Fruit fly (Drosophila melanogaster) whole organism, embryonic: Measurements from ENCODE around the gene ocn.

Experiments
- BEAF-32 ChIP-seq: fragments of 200-800 bp; sonication (Bioruptor generic); optimal IDR thresholded peaks from 3 replicates; lab custom pipeline; 2017; ENCODE audit warnings: missing biosample characterization, missing genetic modification characterization, mild to moderate bottlenecking, moderate library complexity, missing genetic modification reagents
- Bgb ChIP-seq: fragments of 200-800 bp; sonication (Bioruptor generic); IDR thresholded peaks from 2 replicates; pipeline ENCODE4 v1.3.6; 2022; ENCODE audit warnings: missing biosample characterization, missing genetic modification characterization; ENCODE audit not compliant: partially characterized antibody
- CG10462 ChIP-seq: fragments of 200-800 bp; sonication (Bioruptor generic); optimal IDR thresholded peaks from 2 replicates; lab custom pipeline; 2016; ENCODE audit warnings: missing biosample characterization, missing genetic modification characterization
- CG10654 ChIP-seq: fragments of 200-800 bp; sonication (Bioruptor generic); optimal IDR thresholded peaks from 2 replicates; lab custom pipeline; 2016; ENCODE audit warnings: missing biosample characterization, missing genetic modification characterization
- CG12299 ChIP-seq: fragments of 200-800 bp; sonication (Bioruptor generic); optimal IDR thresholded peaks from 2 replicates; lab custom pipeline; 2018; ENCODE audit warnings: missing biosample characterization, mild to moderate bottlenecking, missing genetic modification characterization
- CG1233 ChIP-seq: fragments of 200-800 bp; sonication (Bioruptor generic); optimal IDR thresholded peaks from 4 replicates; lab custom pipeline; 2018; ENCODE audit warnings: missing biosample characterization, mild to moderate bottlenecking, missing genetic modification characterization
- CG15601 ChIP-seq: fragments of 200-800 bp; sonication (Bioruptor generic); optimal IDR thresholded peaks from 3 replicates; lab custom pipeline; 2019; ENCODE audit warnings: missing biosample characterization, mild to moderate bottlenecking, missing genetic modification characterization, moderate library complexity
- CG1603 ChIP-seq: fragments of 200-800 bp; sonication (Bioruptor generic); optimal IDR thresholded peaks from 2 replicates; lab custom pipeline; 2019; ENCODE audit warnings: missing biosample characterization, mild to moderate bottlenecking, missing genetic modification characterization, moderate library complexity
- CG17186 ChIP-seq: fragments of 200-800 bp; sonication (Bioruptor generic); optimal IDR thresholded peaks from 3 replicates; lab custom pipeline; 2017; ENCODE audit warnings: missing biosample characterization, missing genetic modification reagents, missing genetic modification characterization
- CG1832 ChIP-seq: fragments of 200-800 bp; sonication (Bioruptor generic); optimal IDR thresholded peaks from 2 replicates; lab custom pipeline; 2017; ENCODE audit warnings: missing biosample characterization, mild to moderate bottlenecking, missing genetic modification characterization, inconsistent platforms
- CG32767 ChIP-seq: fragments of 200-800 bp; sonication (Bioruptor generic); IDR thresholded peaks from 2 replicates; pipeline ENCODE4 v1.3.6; 2022; ENCODE audit warnings: missing biosample characterization, missing genetic modification characterization
- CG4328 ChIP-seq: fragments of 200-800 bp; sonication (Bioruptor generic); optimal IDR thresholded peaks from 3 replicates; lab custom pipeline; 2017; ENCODE audit warnings: missing biosample characterization, missing genetic modification reagents, missing genetic modification characterization
- CG9797 ChIP-seq: fragments of 200-800 bp; sonication (Bioruptor generic); optimal IDR thresholded peaks from 3 replicates; lab custom pipeline; 2018; ENCODE audit warnings: missing biosample characterization, mild to moderate bottlenecking, missing genetic modification characterization
- CG9876 ChIP-seq: fragments of 200-800 bp; sonication (Bioruptor generic); optimal IDR thresholded peaks from 2 replicates; lab custom pipeline; 2016; ENCODE audit warnings: missing biosample characterization, missing genetic modification characterization
- Camta ChIP-seq: fragments of 200-800 bp; sonication (Bioruptor generic); optimal IDR thresholded peaks from 2 replicates; lab custom pipeline; 2016; ENCODE audit warnings: missing biosample characterization, missing genetic modification characterization
- CoRest ChIP-seq: fragments of 200-800 bp; sonication (Bioruptor generic); optimal IDR thresholded peaks from 3 replicates; lab custom pipeline; 2018; ENCODE audit warnings: missing biosample characterization, mild to moderate bottlenecking, missing genetic modification characterization, moderate library complexity
- Dll ChIP-seq: fragments of 200-800 bp; sonication (Bioruptor generic); IDR thresholded peaks from 4 replicates; pipeline ENCODE4 v1.3.6; 2022; ENCODE audit warnings: missing biosample characterization, missing genetic modification characterization; ENCODE audit not compliant: partially characterized antibody
- E2f2 ChIP-seq: fragments of 200-800 bp; sonication (Bioruptor generic); IDR thresholded peaks from 2 replicates; pipeline ENCODE4 v1.3.6; 2022; ENCODE audit warnings: missing biosample characterization, missing genetic modification characterization
- Elba2 ChIP-seq: fragments of 200-800 bp; sonication (Bioruptor generic); optimal IDR thresholded peaks from 3 replicates; lab custom pipeline; 2016; ENCODE audit warnings: missing biosample characterization, missing genetic modification characterization
- Fer1 ChIP-seq: fragments of 200-800 bp; sonication (Bioruptor generic); optimal IDR thresholded peaks from 2 replicates; lab custom pipeline; 2017; ENCODE audit warnings: missing biosample characterization, mild to moderate bottlenecking, missing genetic modification characterization
- MESR4 ChIP-seq: fragments of 200-800 bp; sonication (Bioruptor generic); optimal IDR thresholded peaks from 2 replicates; lab custom pipeline; 2018; ENCODE audit warnings: missing biosample characterization, mild to moderate bottlenecking, missing genetic modification characterization, moderate library complexity
- Meics ChIP-seq: fragments of 200-800 bp; sonication (Bioruptor generic); optimal IDR thresholded peaks from 2 replicates; lab custom pipeline; 2017; ENCODE audit warnings: missing biosample characterization, mild to moderate bottlenecking, missing genetic modification characterization
- Myb ChIP-seq: fragments of 200-800 bp; sonication (Bioruptor generic); optimal IDR thresholded peaks from 2 replicates; lab custom pipeline; 2016; ENCODE audit warnings: missing biosample characterization, missing genetic modification characterization
- Scr ChIP-seq: fragments of 200-800 bp; sonication (Bioruptor generic); IDR thresholded peaks from 2 replicates; pipeline ENCODE4 v1.3.6; 2022; ENCODE audit warnings: missing biosample characterization, missing genetic modification characterization; ENCODE audit not compliant: partially characterized antibody
- Sin3A ChIP-seq: fragments of >200 bp; optimal IDR thresholded peaks from 2 replicates; lab custom pipeline; 2018
- Sox100B ChIP-seq: fragments of 200-800 bp; sonication (Bioruptor generic); optimal IDR thresholded peaks from 3 replicates; lab custom pipeline; 2018; ENCODE audit warnings: missing biosample characterization, mild to moderate bottlenecking, missing genetic modification characterization
- YL-1 ChIP-seq: fragments of 200-800 bp; sonication (Bioruptor generic); optimal IDR thresholded peaks from 3 replicates; lab custom pipeline; 2017; ENCODE audit warnings: missing biosample characterization, mild to moderate bottlenecking, missing genetic modification characterization
- cas ChIP-seq: fragments of 200-800 bp; sonication (Bioruptor generic); IDR thresholded peaks from 2 replicates; pipeline ENCODE4 v1.3.6; 2022; ENCODE audit warnings: missing biosample characterization, missing genetic modification characterization
- chinmo ChIP-seq: fragments of 200-800 bp; sonication (Bioruptor generic); IDR thresholded peaks from 4 replicates; pipeline ENCODE4 v1.3.6; 2022; ENCODE audit warnings: missing biosample characterization, missing genetic modification characterization; ENCODE audit not compliant: partially characterized antibody
- crp ChIP-seq, 2 experiments: fragments of 200-800 bp; sonication (Bioruptor generic); optimal IDR thresholded peaks; 2 replicates in 1 of 2; 3 replicates in 1 of 2; lab custom pipeline; 2017; ENCODE audit warnings: missing biosample characterization in 2 of 2, missing genetic modification characterization in 2 of 2, mild to moderate bottlenecking in 1 of 2, moderate library complexity in 1 of 2
- disco-r ChIP-seq: fragments of 200-800 bp; sonication (Bioruptor generic); optimal IDR thresholded peaks from 2 replicates; lab custom pipeline; 2016; ENCODE audit warnings: missing biosample characterization, missing genetic modification characterization
- fu2 ChIP-seq: fragments of 200-800 bp; sonication (Bioruptor generic); optimal IDR thresholded peaks from 2 replicates; lab custom pipeline; 2016; ENCODE audit warnings: missing biosample characterization, missing genetic modification characterization
- gfzf ChIP-seq: fragments of 200-800 bp; sonication (Bioruptor generic); optimal IDR thresholded peaks from 2 replicates; lab custom pipeline; 2016; ENCODE audit warnings: missing biosample characterization, mild to moderate bottlenecking, missing genetic modification characterization, moderate library complexity
- gsb ChIP-seq: fragments of 200-800 bp; sonication (Bioruptor generic); IDR thresholded peaks from 2 replicates; pipeline ENCODE4 v1.3.6; 2022; ENCODE audit warnings: missing biosample characterization, missing genetic modification characterization
- ham ChIP-seq: fragments of 200-800 bp; sonication (Bioruptor generic); IDR thresholded peaks from 2 replicates; pipeline ENCODE4 v1.3.6; 2022; ENCODE audit warnings: missing biosample characterization, missing genetic modification characterization
- insv ChIP-seq, 2 experiments: fragments of 200-800 bp; sonication (Bioruptor generic); optimal IDR thresholded peaks; 3 replicates each; lab custom pipeline; 2016 to 2018; ENCODE audit warnings: missing biosample characterization in 2 of 2, missing genetic modification characterization in 2 of 2
- kah ChIP-seq: fragments of 200-800 bp; sonication (Bioruptor generic); optimal IDR thresholded peaks from 2 replicates; lab custom pipeline; 2018; ENCODE audit warnings: missing biosample characterization, mild to moderate bottlenecking, missing genetic modification characterization
- nmo ChIP-seq: fragments of 200-800 bp; sonication (Bioruptor generic); optimal IDR thresholded peaks from 2 replicates; lab custom pipeline; 2018; ENCODE audit warnings: missing biosample characterization, mild to moderate bottlenecking, missing genetic modification characterization, moderate library complexity
- onecut ChIP-seq: fragments of 200-800 bp; sonication (Bioruptor generic); IDR thresholded peaks from 2 replicates; pipeline ENCODE4 v1.3.6; 2022; ENCODE audit warnings: missing biosample characterization, missing genetic modification characterization
- phol ChIP-seq: fragments of 200-800 bp; sonication (Bioruptor generic); optimal IDR thresholded peaks from 3 replicates; lab custom pipeline; 2018; ENCODE audit warnings: missing biosample characterization, mild to moderate bottlenecking, missing genetic modification characterization, moderate library complexity
- pros ChIP-seq: fragments of 200-800 bp; sonication (Bioruptor generic); optimal IDR thresholded peaks from 3 replicates; lab custom pipeline; 2019; ENCODE audit warnings: missing biosample characterization, mild to moderate bottlenecking, missing genetic modification characterization, moderate library complexity
- pzg ChIP-seq: fragments of 200-800 bp; sonication (Bioruptor generic); optimal IDR thresholded peaks from 3 replicates; lab custom pipeline; 2018; ENCODE audit warnings: missing biosample characterization, mild to moderate bottlenecking, missing genetic modification characterization, moderate library complexity
- repo ChIP-seq: fragments of 200-800 bp; sonication (Bioruptor generic); optimal IDR thresholded peaks from 2 replicates; lab custom pipeline; 2016; ENCODE audit warnings: missing biosample characterization, missing genetic modification characterization
- rib ChIP-seq: fragments of 200-800 bp; sonication (Bioruptor generic); IDR thresholded peaks from 2 replicates; pipeline ENCODE4 v1.3.6; 2022; ENCODE audit warnings: missing biosample characterization, missing genetic modification characterization
- slbo ChIP-seq: fragments of 200-800 bp; sonication (Bioruptor generic); IDR thresholded peaks from 2 replicates; pipeline ENCODE4 v1.3.6; 2022; ENCODE audit warnings: missing biosample characterization, missing genetic modification characterization
- trem ChIP-seq: fragments of 200-800 bp; optimal IDR thresholded peaks from 3 replicates; lab custom pipeline; 2019; ENCODE audit warnings: missing biosample characterization, mild to moderate bottlenecking, missing genetic modification characterization, moderate library complexity
- zen ChIP-seq: fragments of 200-800 bp; sonication (Bioruptor generic); optimal IDR thresholded peaks from 3 replicates; lab custom pipeline; 2018; ENCODE audit warnings: missing biosample characterization, mild to moderate bottlenecking, missing genetic modification characterization, moderate library complexity
- zen2 ChIP-seq: fragments of 200-800 bp; sonication (Bioruptor generic); IDR thresholded peaks from 3 replicates; pipeline ENCODE4 v1.3.6; 2022; ENCODE audit warnings: missing biosample characterization, missing genetic modification characterization; ENCODE audit not compliant: partially characterized antibody
- zf30C ChIP-seq: fragments of 200-800 bp; sonication (Bioruptor generic); optimal IDR thresholded peaks from 3 replicates; lab custom pipeline; 2018; ENCODE audit warnings: missing biosample characterization, mild to moderate bottlenecking, missing genetic modification characterization

Gene ocn

dm6 chr3R:30004648-30005047 lies 32.9 kb downstream of the ocn start, which contains the start of the genes Nlp and Nph (continued):
- TF ChIP-seq Scr (GFP tag; lab: Robert Waterston, UW), result peak; percentile 90
- peak; percentile 67 for TF ChIP-seq nmo (GFP tag; lab: Kevin White, UChicago)
- TF ChIP-seq CG17186 (GFP tag; lab: Kevin White, UChicago), result peak; percentile 80

dm6 chr3R:30000286-30000685 lies 37.2 kb downstream of the ocn start, which contains the start of gene Tace:
Gene Tace, plus strand, starts transcription at chr3R:30000530.
- TF ChIP-seq CG1832 (GFP tag; lab: Kevin White, UChicago) (no peak), ham (GFP tag; lab: Robert Waterston, UW) (no peak), zen2 (GFP tag; lab: Robert Waterston, UW) (no peak), CoRest (tag; lab: Kevin White, UChicago) (no peak), Elba2 (GFP tag; lab: Kevin White, UChicago) (peak; percentile 85), YL-1 (GFP tag; lab: Kevin White, UChicago) (peak; percentile 5), kah (GFP tag; lab: Kevin White, UChicago) (no peak), slbo (no peak), rib (GFP tag; lab: Robert Waterston, UW) (no peak), Sin3A (no peak), disco-r (GFP tag; lab: Kevin White, UChicago) (no peak), E2f2 (GFP tag; lab: Robert Waterston, UW) (peak; percentile 68), CG1603 (tag; lab: Kevin White, UChicago) (peak; percentile 16), chinmo (GFP tag; lab: Robert Waterston, UW) (0 out of 4 replicates have a peak, but pooled peaks have one; percentile 20), Camta (no peak), crp (GFP tag; optimal IDR thresholded peaks at IDR 0.05; lab: Kevin White, UChicago) (peak in 1 of 2 experiments; percentile 36), CG10654 (GFP tag; lab: Kevin White, UChicago) (no peak), zf30C (GFP tag; lab: Kevin White, UChicago) (peak; percentile 7), CG1233 (GFP tag; lab: Kevin White, UChicago) (no peak), Dll (GFP tag; lab: Robert Waterston, UW) (no peak), CG10462 (GFP tag; lab: Kevin White, UChicago) (peak; percentile 95), Meics (no peak), CG32767 (no peak), MESR4 (GFP tag; lab: Kevin White, UChicago) (peak; percentile 39), insv (GFP tag; optimal IDR thresholded peaks at IDR 0.05; lab: Kevin White, UChicago) (peak in 1 of 2 experiments; percentile 96), fu2 (GFP tag; lab: Kevin White, UChicago) (no peak), BEAF-32 (peak; percentile 7), CG12299 (no peak), pzg (GFP tag; lab: Kevin White, UChicago) (peak; percentile 44), Fer1 (GFP tag; lab: Kevin White, UChicago) (no peak), onecut (GFP tag; lab: Robert Waterston, UW) (peak; percentile 100), CG15601 (no peak), cas (GFP tag; lab: Robert Waterston, UW) (no peak), zen (peak; percentile 48), phol (tag; lab: Kevin White, UChicago) (no peak), CG4328 (GFP tag; lab: Kevin White, UChicago) (no peak), trem (tag; lab: Kevin White, UChicago) (peak; percentile 31), CG9876 (no peak), Bgb (GFP tag; lab: Robert Waterston, UW) (no peak), CG9797 (GFP tag; lab: Kevin White, UChicago) (peak; percentile 15), Myb (GFP tag; lab: Kevin White, UChicago) (peak; percentile 76), gsb (GFP tag; lab: Robert Waterston, UW) (no peak), pros (GFP tag; lab: Kevin White, UChicago) (no peak), Sox100B (GFP tag; lab: Kevin White, UChicago) (no peak), repo (GFP tag; lab: Kevin White, UChicago) (no peak), gfzf (GFP tag; lab: Kevin White, UChicago) (peak; percentile 67)
